In genomic region chrIV:13386043-13386442, ce11 we compare ENCODE assay signal across 1 worm cellular context.
TF ChIP-seq lines count a peak whose summit lies in the region.

Y62E10A.20 (minus strand) TSS chrIV:13386091.
Y62E10A.23 (plus strand) TSS chrIV:13386324.
mdt-9 (plus strand) TSS chrIV:13386380.

TF ChIP-seq in whole organism, late embryonic, 69 proteins besides CTCF, POLR2A, EP300 and RAD21 (continued from another document):
- TF ChIP-seq gmeb-2 (tag; optimal IDR thresholded peaks at IDR 0.05; lab: Kevin White, UChicago) (peak; percentile 49), odd-2 (tag; optimal IDR thresholded peaks at IDR 0.05; lab: Kevin White, UChicago) (peak; percentile 25)
